Worm (Caenorhabditis elegans): ENCODE measurements around the gene cpn-2.

cpn-2 gene

DNA sequence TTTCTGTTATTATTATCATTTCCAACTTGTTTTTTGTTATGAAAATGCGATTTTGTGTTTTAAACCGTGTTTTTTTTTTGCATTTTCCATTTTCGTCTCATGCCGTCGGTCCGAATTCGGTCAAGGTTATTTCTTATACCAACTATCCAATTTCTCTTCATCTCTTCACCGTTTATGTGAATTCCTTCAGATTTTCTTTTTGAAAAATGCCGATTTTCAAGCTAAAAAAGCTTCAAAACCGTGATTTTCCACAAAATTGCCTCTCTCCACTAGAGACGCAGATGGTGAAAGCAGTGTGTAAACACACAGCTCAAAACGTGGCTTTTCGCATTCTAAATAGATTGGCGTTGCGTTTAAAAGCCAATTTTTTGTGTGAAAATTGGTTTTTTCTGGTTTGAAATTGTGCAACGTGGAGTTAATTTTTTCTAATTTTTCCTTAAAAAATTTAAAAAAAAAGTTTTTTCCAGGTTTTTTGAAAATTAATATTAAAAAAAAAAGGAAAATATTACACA, 50.3 kb downstream of the cpn-2 start:
- TF ChIP-seq ceh-36 (tag; optimal IDR thresholded peaks at IDR 0.05) (no peak), aly-1 (tag; optimal IDR thresholded peaks at IDR 0.05) (no peak), pes-1 (GFP tag; IDR thresholded peaks at IDR 0.05) (no peak), hmbx-1 (tag; optimal IDR thresholded peaks at IDR 0.05) (no peak), tbx-37 (GFP tag; conservative IDR thresholded peaks at IDR 0.05) (no peak), ama-1 (optimal IDR thresholded peaks at IDR 0.05) (no peak), F13C5.2 (tag; optimal IDR thresholded peaks at IDR 0.05) (no peak), tra-4 (tag; optimal IDR thresholded peaks at IDR 0.05) (no peak), ets-7 (tag; optimal IDR thresholded peaks at IDR 0.05) (no peak), hmg-4 (GFP tag; optimal IDR thresholded peaks at IDR 0.05) (no peak), B0310.2 (tag; optimal IDR thresholded peaks at IDR 0.05) (no peak), sea-1 (GFP tag; conservative IDR thresholded peaks at IDR 0.05) (no peak), flt-1 (GFP tag; IDR thresholded peaks at IDR 0.05) (no peak), ceh-13 (GFP tag; optimal IDR thresholded peaks at IDR 0.05) (no peak)

- no peak for TF ChIP-seq ets-7 (tag; optimal IDR thresholded peaks at IDR 0.05)
- TF ChIP-seq hmg-4 (GFP tag; optimal IDR thresholded peaks at IDR 0.05), result no peak
- no peak for TF ChIP-seq ceh-13 (GFP tag; optimal IDR thresholded peaks at IDR 0.05)
- no peak for TF ChIP-seq pes-1 (GFP tag; IDR thresholded peaks at IDR 0.05)
- TF ChIP-seq tra-4 (tag; optimal IDR thresholded peaks at IDR 0.05), result no peak
- no peak for TF ChIP-seq ceh-36 (tag; optimal IDR thresholded peaks at IDR 0.05)
Measured at ce11 chrII:388533-388932, 51.0 kb downstream of the cpn-2 start, which contains the start of gene nstp-4. Gene nstp-4 (plus strand): TSS chrII:388833.
